Fruit fly (Drosophila melanogaster) whole organism, embryonic: Measurements from ENCODE around the gene CG7120.

ENCODE experiments used
- BtbVII ChIP-seq: fragments of 200-800 bp; sonication (Bioruptor generic); optimal IDR thresholded peaks from 3 replicates; lab custom pipeline; 2017; ENCODE audit warnings: missing biosample characterization, mild to moderate bottlenecking, missing genetic modification characterization
- Bteb2 ChIP-seq: fragments of 200-800 bp; sonication (Bioruptor generic); optimal IDR thresholded peaks from 2 replicates; lab custom pipeline; 2016; ENCODE audit warnings: missing biosample characterization, missing genetic modification characterization
- C15 ChIP-seq: fragments of 200-800 bp; sonication (Bioruptor generic); IDR thresholded peaks from 3 replicates; pipeline ENCODE4 v1.3.6; 2022; ENCODE audit warnings: missing biosample characterization, missing genetic modification characterization
- CG10321 ChIP-seq: fragments of 200-800 bp; sonication (Bioruptor generic); IDR thresholded peaks from 2 replicates; pipeline ENCODE4 v1.3.6; 2022; ENCODE audit warnings: missing biosample characterization, missing genetic modification characterization
- CG12219 ChIP-seq: fragments of 200-800 bp; sonication (Bioruptor generic); optimal IDR thresholded peaks from 3 replicates; lab custom pipeline; 2018; ENCODE audit warnings: missing biosample characterization, mild to moderate bottlenecking, missing genetic modification characterization
- CG12744 ChIP-seq: fragments of 200-800 bp; sonication (Bioruptor generic); optimal IDR thresholded peaks from 2 replicates; lab custom pipeline; 2016; ENCODE audit warnings: missing biosample characterization, missing genetic modification characterization
- CG1529 ChIP-seq: fragments of 200-800 bp; sonication (Bioruptor generic); optimal IDR thresholded peaks from 3 replicates; lab custom pipeline; 2018; ENCODE audit warnings: missing biosample characterization, missing genetic modification characterization
- CG16813 ChIP-seq: fragments of 200-800 bp; sonication (Bioruptor generic); IDR thresholded peaks from 3 replicates; pipeline ENCODE4 v1.3.6; 2022; ENCODE audit warnings: missing biosample characterization, missing genetic modification characterization; ENCODE audit not compliant: partially characterized antibody
- CG18262 ChIP-seq: fragments of 200-800 bp; optimal IDR thresholded peaks from 3 replicates; lab custom pipeline; 2019; ENCODE audit warnings: missing biosample characterization, mild to moderate bottlenecking, missing genetic modification characterization, moderate library complexity
- CG30431 ChIP-seq: fragments of 200-800 bp; sonication (Bioruptor generic); optimal IDR thresholded peaks from 2 replicates; lab custom pipeline; 2017; ENCODE audit warnings: missing biosample characterization, missing genetic modification characterization
- CG3163 ChIP-seq: fragments of 200-800 bp; sonication (Bioruptor generic); optimal IDR thresholded peaks from 3 replicates; lab custom pipeline; 2016; ENCODE audit warnings: missing biosample characterization, missing genetic modification characterization
- CG32532 ChIP-seq: fragments of 200-800 bp; sonication (Bioruptor generic); IDR thresholded peaks from 2 replicates; pipeline ENCODE4 v1.3.6; 2022; ENCODE audit warnings: missing biosample characterization, missing genetic modification characterization
- CG3838 ChIP-seq: fragments of 200-800 bp; sonication (Bioruptor generic); optimal IDR thresholded peaks from 3 replicates; lab custom pipeline; 2016; ENCODE audit warnings: missing biosample characterization, missing genetic modification characterization
- CG3995 ChIP-seq: fragments of 200-800 bp; sonication (Bioruptor generic); optimal IDR thresholded peaks from 3 replicates; lab custom pipeline; 2016; ENCODE audit warnings: missing biosample characterization, missing genetic modification characterization
- CG4360 ChIP-seq: fragments of 200-800 bp; sonication (Bioruptor generic); IDR thresholded peaks from 2 replicates; pipeline ENCODE4 v1.3.6; 2022; ENCODE audit warnings: missing biosample characterization, missing genetic modification characterization
- CG4730 ChIP-seq: fragments of 200-800 bp; sonication (Bioruptor generic); IDR thresholded peaks from 2 replicates; pipeline ENCODE4 v1.3.6; 2022; ENCODE audit warnings: missing biosample characterization, missing genetic modification characterization
- CG4820 ChIP-seq: fragments of 200-800 bp; sonication (Bioruptor generic); optimal IDR thresholded peaks from 3 replicates; lab custom pipeline; 2016; ENCODE audit warnings: missing biosample characterization, missing genetic modification characterization
- CG6654 ChIP-seq: fragments of 200-800 bp; sonication (Bioruptor generic); optimal IDR thresholded peaks from 2 replicates; lab custom pipeline; 2017; ENCODE audit warnings: missing biosample characterization, mild to moderate bottlenecking, missing genetic modification characterization
- CG7745 ChIP-seq: fragments of 200-800 bp; sonication (Bioruptor generic); optimal IDR thresholded peaks from 2 replicates; lab custom pipeline; 2018; ENCODE audit warnings: missing biosample characterization, mild to moderate bottlenecking, missing genetic modification characterization, moderate library complexity
- CHES-1-like ChIP-seq: fragments of 200-800 bp; sonication (Bioruptor generic); optimal IDR thresholded peaks from 2 replicates; lab custom pipeline; 2016; ENCODE audit warnings: missing biosample characterization, missing genetic modification characterization
- CTCF ChIP-seq: fragments of 200-800 bp; sonication (Bioruptor generic); optimal IDR thresholded peaks from 2 replicates; lab custom pipeline; 2017; ENCODE audit warnings: missing biosample characterization, mild to moderate bottlenecking, missing genetic modification characterization, moderate library complexity
- Chrac-16 ChIP-seq: fragments of 200-800 bp; sonication (Bioruptor generic); optimal IDR thresholded peaks from 3 replicates; lab custom pipeline; 2016; ENCODE audit warnings: missing biosample characterization, missing genetic modification characterization
- CkIIα-i1 ChIP-seq: fragments of 200-800 bp; sonication (Bioruptor generic); IDR thresholded peaks from 2 replicates; pipeline ENCODE4 v1.3.6; 2022; ENCODE audit warnings: missing biosample characterization, missing genetic modification characterization
- CoRest ChIP-seq: fragments of 200-800 bp; sonication (Bioruptor generic); optimal IDR thresholded peaks from 3 replicates; lab custom pipeline; 2018; ENCODE audit warnings: missing biosample characterization, mild to moderate bottlenecking, missing genetic modification characterization, moderate library complexity
- CrebB ChIP-seq: fragments of 200-800 bp; sonication (Bioruptor generic); optimal IDR thresholded peaks from 3 replicates; lab custom pipeline; 2018; ENCODE audit warnings: missing biosample characterization, mild to moderate bottlenecking, missing genetic modification characterization
- Elba2 ChIP-seq: fragments of 200-800 bp; sonication (Bioruptor generic); optimal IDR thresholded peaks from 3 replicates; lab custom pipeline; 2016; ENCODE audit warnings: missing biosample characterization, missing genetic modification characterization
- Ets65A ChIP-seq: fragments of 200-800 bp; sonication (Bioruptor generic); peaks from one replicate; lab custom pipeline; 2016; ENCODE audit warnings: missing biosample characterization, missing genetic modification characterization
- Optix ChIP-seq: fragments of 200-800 bp; sonication (Bioruptor generic); IDR thresholded peaks from 3 replicates; pipeline ENCODE4 v1.3.6; 2022; ENCODE audit warnings: missing biosample characterization, missing genetic modification characterization
- PHDP ChIP-seq: fragments of 200-800 bp; sonication (Bioruptor generic); optimal IDR thresholded peaks from 3 replicates; lab custom pipeline; 2018; ENCODE audit warnings: missing biosample characterization, mild to moderate bottlenecking, missing genetic modification characterization, moderate library complexity
- Poxn ChIP-seq: fragments of 200-800 bp; sonication (Bioruptor generic); IDR thresholded peaks from 2 replicates; pipeline ENCODE4 v1.3.6; 2022; ENCODE audit warnings: missing biosample characterization, missing genetic modification characterization
- Sox102F ChIP-seq: fragments of 200-800 bp; sonication (Bioruptor generic); optimal IDR thresholded peaks from 2 replicates; lab custom pipeline; 2018; ENCODE audit warnings: missing biosample characterization, mild to moderate bottlenecking, missing genetic modification characterization, moderate library complexity
- Stat92E ChIP-seq, 3 experiments: fragments of >200 bp in 2 of 3; fragments of 200-800 bp in 1 of 3; sonication (Bioruptor generic) in 1 of 3; optimal IDR thresholded peaks; 2 replicates each; lab custom pipeline; 2017 to 2019; ENCODE audit warnings: missing biosample characterization in 3 of 3, missing genetic modification characterization in 3 of 3, mild to moderate bottlenecking in 1 of 3, moderate library complexity in 1 of 3
- TFAM ChIP-seq: fragments of 200-800 bp; sonication (Bioruptor generic); optimal IDR thresholded peaks from 2 replicates; lab custom pipeline; 2017; ENCODE audit warnings: missing biosample characterization, missing genetic modification characterization, inconsistent platforms
- bab2 ChIP-seq: fragments of 200-800 bp; sonication (Bioruptor generic); optimal IDR thresholded peaks from 2 replicates; lab custom pipeline; 2016; ENCODE audit warnings: missing biosample characterization, missing genetic modification characterization
- chinmo ChIP-seq: fragments of 200-800 bp; sonication (Bioruptor generic); IDR thresholded peaks from 4 replicates; pipeline ENCODE4 v1.3.6; 2022; ENCODE audit warnings: missing biosample characterization, missing genetic modification characterization; ENCODE audit not compliant: partially characterized antibody
- croc ChIP-seq: fragments of 200-800 bp; sonication (Bioruptor generic); conservative IDR thresholded peaks from 3 replicates; pipeline ENCODE4 v1.3.6; 2022; ENCODE audit warnings: missing biosample characterization, missing genetic modification characterization
- en ChIP-seq: fragments of 200-800 bp; sonication (Bioruptor generic); optimal IDR thresholded peaks from 2 replicates; lab custom pipeline; 2016; ENCODE audit warnings: missing biosample characterization, missing genetic modification characterization
- ewg ChIP-seq: fragments of 200-800 bp; sonication (Bioruptor generic); optimal IDR thresholded peaks from 3 replicates; lab custom pipeline; 2017; ENCODE audit warnings: mild to moderate bottlenecking, missing biosample characterization, missing genetic modification reagents, missing genetic modification characterization
- gfzf ChIP-seq: fragments of 200-800 bp; sonication (Bioruptor generic); optimal IDR thresholded peaks from 2 replicates; lab custom pipeline; 2016; ENCODE audit warnings: missing biosample characterization, mild to moderate bottlenecking, missing genetic modification characterization, moderate library complexity
- jing ChIP-seq: fragments of 200-800 bp; sonication (Bioruptor generic); optimal IDR thresholded peaks from 2 replicates; lab custom pipeline; 2018; ENCODE audit warnings: missing biosample characterization, mild to moderate bottlenecking, missing genetic modification characterization
- lab ChIP-seq: fragments of 200-800 bp; sonication (Bioruptor generic); optimal IDR thresholded peaks from 3 replicates; lab custom pipeline; 2017; ENCODE audit warnings: missing biosample characterization, missing genetic modification characterization, mild to moderate bottlenecking, moderate library complexity, missing genetic modification reagents
- nau ChIP-seq: fragments of 200-800 bp; sonication (Bioruptor generic); optimal IDR thresholded peaks from 3 replicates; lab custom pipeline; 2017; ENCODE audit warnings: missing biosample characterization, mild to moderate bottlenecking, missing genetic modification characterization, missing genetic modification reagents
- ro ChIP-seq: fragments of 200-800 bp; sonication (Bioruptor generic); IDR thresholded peaks from 2 replicates; pipeline ENCODE4 v1.3.6; 2022; ENCODE audit warnings: missing biosample characterization, missing genetic modification characterization
- sd ChIP-seq: fragments of 200-800 bp; sonication (Bioruptor generic); optimal IDR thresholded peaks from 3 replicates; lab custom pipeline; 2018; ENCODE audit warnings: missing biosample characterization, mild to moderate bottlenecking, missing genetic modification characterization, moderate library complexity
- tio ChIP-seq: fragments of 200-800 bp; sonication (Bioruptor generic); optimal IDR thresholded peaks from 2 replicates; lab custom pipeline; 2017; ENCODE audit warnings: missing biosample characterization, missing genetic modification characterization, inconsistent platforms
- tup ChIP-seq: fragments of 200-800 bp; sonication (Bioruptor generic); optimal IDR thresholded peaks from 2 replicates; lab custom pipeline; 2016; ENCODE audit warnings: missing biosample characterization, mild to moderate bottlenecking, missing genetic modification characterization, moderate library complexity
- unc-4 ChIP-seq: fragments of 200-800 bp; sonication (Bioruptor generic); IDR thresholded peaks from 2 replicates; pipeline ENCODE4 v1.3.6; 2022; ENCODE audit warnings: missing biosample characterization, missing genetic modification characterization; ENCODE audit not compliant: partially characterized antibody
- wor ChIP-seq: fragments of 200-800 bp; sonication (Bioruptor generic); IDR thresholded peaks from 2 replicates; pipeline ENCODE4 v1.3.6; 2022; ENCODE audit warnings: missing biosample characterization, missing genetic modification characterization
- zen2 ChIP-seq: fragments of 200-800 bp; sonication (Bioruptor generic); IDR thresholded peaks from 3 replicates; pipeline ENCODE4 v1.3.6; 2022; ENCODE audit warnings: missing biosample characterization, missing genetic modification characterization; ENCODE audit not compliant: partially characterized antibody

Gene CG7120

dm6 chr3L:8346100-8346980 is 49.5 kb upstream of the CG7120 start, which contains the start of the genes CG7182 and GAPcenA (continued):
- TF ChIP-seq CrebB (tag; lab: Kevin White, UChicago) (no peak), CG4730 (no peak), tio (GFP tag; lab: Kevin White, UChicago) (no peak), CG16813 (peak; percentile 55; the same call in 2 of the 3 replicates), bab2 (GFP tag; lab: Kevin White, UChicago) (peak; percentile 7), CG3995 (GFP tag; lab: Kevin White, UChicago) (peak; percentile 31), CTCF (GFP tag; lab: Kevin White, UChicago) (no peak), zen2 (GFP tag; lab: Robert Waterston, UW) (no peak), unc-4 (GFP tag; lab: Robert Waterston, UW) (peak; percentile 64), nau (no peak), ewg (GFP tag; lab: Kevin White, UChicago) (peak; percentile 43), Elba2 (GFP tag; lab: Kevin White, UChicago) (peak; percentile 60), Bteb2 (GFP tag; lab: Kevin White, UChicago) (peak; percentile 6), CG18262 (tag; lab: Kevin White, UChicago) (peak; percentile 79), BtbVII (GFP tag; lab: Kevin White, UChicago) (peak; percentile 66), CG12744 (GFP tag; lab: Kevin White, UChicago) (peak; percentile 10), CG30431 (GFP tag; lab: Kevin White, UChicago) (no peak), jing (GFP tag; lab: Kevin White, UChicago) (no peak), wor (GFP tag; lab: Robert Waterston, UW) (no peak), CG3163 (GFP tag; lab: Kevin White, UChicago) (no peak), TFAM (GFP tag; lab: Kevin White, UChicago) (no peak), CoRest (peak; percentile 86), sd (tag; lab: Kevin White, UChicago) (peak; percentile 33), CG32532 (GFP tag; lab: Robert Waterston, UW) (peak; percentile 45), C15 (no peak), CG3838 (no peak), Optix (GFP tag; lab: Robert Waterston, UW) (no peak), PHDP (tag; lab: Kevin White, UChicago) (peak; percentile 74), Stat92E (GFP tag; optimal IDR thresholded peaks at IDR 0.05; lab: Kevin White, UChicago) (no peak), Sox102F (GFP tag; lab: Kevin White, UChicago) (peak; percentile 61), CG4820 (GFP tag; lab: Kevin White, UChicago) (peak; percentile 59), croc (peak; percentile 40; the same call in 1 of the 3 replicates), tup (GFP tag; lab: Kevin White, UChicago) (no peak), CG7745 (tag; lab: Kevin White, UChicago) (no peak), chinmo (GFP tag; lab: Robert Waterston, UW) (peak; percentile 76; the same call in 1 of the 4 replicates), CHES-1-like (GFP tag; lab: Kevin White, UChicago) (no peak), Ets65A (GFP tag; lab: Kevin White, UChicago) (peak; percentile 95), CG12219 (no peak), Poxn (GFP tag; lab: Robert Waterston, UW) (no peak), CG4360 (GFP tag; lab: Robert Waterston, UW) (no peak), lab (GFP tag; lab: Kevin White, UChicago) (peak; percentile 83), en (GFP tag; lab: Kevin White, UChicago) (no peak), Chrac-16 (GFP tag; lab: Kevin White, UChicago) (peak; percentile 63), CG1529 (GFP tag; lab: Kevin White, UChicago) (no peak), CG10321 (GFP tag; lab: Robert Waterston, UW) (no peak), ro (no peak), CkIIα-i1 (GFP tag; lab: Robert Waterston, UW) (no peak), gfzf (no peak), CG6654 (GFP tag; lab: Kevin White, UChicago) (peak; percentile 22)
